Worm (Caenorhabditis elegans): Measurements from ENCODE around the gene bath-33.

DNA sequence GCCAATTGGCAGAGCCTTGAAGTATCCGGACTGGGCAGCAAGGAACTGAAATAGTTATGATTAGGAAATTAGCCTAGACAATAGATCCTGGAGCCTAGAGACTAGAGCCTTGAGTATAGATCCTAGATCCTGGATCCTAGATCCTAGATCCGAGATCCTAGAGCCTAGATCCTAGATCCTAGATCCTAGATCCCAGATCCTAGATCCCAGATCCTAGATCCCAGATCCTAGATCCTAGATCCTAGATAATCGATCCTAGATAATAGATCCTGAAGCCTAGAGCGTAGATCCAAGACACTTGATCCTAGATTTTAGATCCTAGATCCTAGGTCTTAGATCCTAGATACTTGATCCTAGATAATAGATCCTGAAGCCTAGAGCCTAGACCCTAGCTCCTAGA lies 969 bp downstream of the bath-33 start:
- TF ChIP-seq med-1 (GFP tag; optimal IDR thresholded peaks at IDR 0.05; ENCODE audit: insufficient read depth) = no peak
- no peak for TF ChIP-seq tab-1 (GFP tag; IDR thresholded peaks at IDR 0.05)
- TF ChIP-seq flt-1 (GFP tag; IDR thresholded peaks at IDR 0.05) = no peak

Measured in whole organism, midembryonic.